Fruit fly (Drosophila melanogaster) whole organism, embryonic: ENCODE data around the gene Trl.

Experiments
- B-H2 ChIP-seq: fragments of 200-800 bp; sonication (Bioruptor generic); optimal IDR thresholded peaks from 2 replicates; lab custom pipeline; 2018; ENCODE audit warnings: missing biosample characterization, mild to moderate bottlenecking, missing genetic modification characterization
- BtbVII ChIP-seq: fragments of 200-800 bp; sonication (Bioruptor generic); optimal IDR thresholded peaks from 3 replicates; lab custom pipeline; 2017; ENCODE audit warnings: missing biosample characterization, mild to moderate bottlenecking, missing genetic modification characterization
- CG10147 ChIP-seq: fragments of 200-800 bp; sonication (Bioruptor generic); optimal IDR thresholded peaks from 2 replicates; lab custom pipeline; 2019; ENCODE audit warnings: missing biosample characterization, mild to moderate bottlenecking, missing genetic modification characterization, moderate library complexity
- CG11247 ChIP-seq: fragments of 200-800 bp; sonication (Bioruptor generic); IDR thresholded peaks from 2 replicates; pipeline ENCODE4 v1.3.6; 2022; ENCODE audit warnings: missing biosample characterization, missing genetic modification characterization
- CG11504 ChIP-seq: fragments of 200-800 bp; sonication (Bioruptor generic); optimal IDR thresholded peaks from 3 replicates; lab custom pipeline; 2019; ENCODE audit warnings: missing biosample characterization, mild to moderate bottlenecking, missing genetic modification characterization, moderate library complexity
- CG12659 ChIP-seq: fragments of 200-800 bp; sonication (Bioruptor generic); optimal IDR thresholded peaks from 3 replicates; lab custom pipeline; 2017; ENCODE audit warnings: mild to moderate bottlenecking, missing biosample characterization, missing genetic modification reagents, missing genetic modification characterization
- CG13424 ChIP-seq: fragments of 200-800 bp; sonication (Bioruptor generic); optimal IDR thresholded peaks from 2 replicates; lab custom pipeline; 2019; ENCODE audit warnings: missing biosample characterization, mild to moderate bottlenecking, missing genetic modification characterization, moderate library complexity
- CG18262 ChIP-seq: fragments of 200-800 bp; optimal IDR thresholded peaks from 3 replicates; lab custom pipeline; 2019; ENCODE audit warnings: missing biosample characterization, mild to moderate bottlenecking, missing genetic modification characterization, moderate library complexity
- CG32772 ChIP-seq: fragments of 200-800 bp; sonication (Bioruptor generic); IDR thresholded peaks from 2 replicates; pipeline ENCODE4 v1.3.6; 2022; ENCODE audit warnings: missing biosample characterization, missing genetic modification characterization
- CG3726 ChIP-seq: fragments of 200-800 bp; sonication (Bioruptor generic); IDR thresholded peaks from 3 replicates; pipeline ENCODE4, ENCODE4 v1.3.6; 2022; ENCODE audit warnings: missing biosample characterization, missing genetic modification characterization
- CG4424 ChIP-seq: fragments of 200-800 bp; sonication (Bioruptor generic); optimal IDR thresholded peaks from 3 replicates; lab custom pipeline; 2016; ENCODE audit warnings: missing biosample characterization, missing genetic modification characterization
- CG5180 ChIP-seq: fragments of 200-800 bp; sonication (Bioruptor generic); optimal IDR thresholded peaks from 3 replicates; lab custom pipeline; 2017; ENCODE audit warnings: missing biosample characterization, missing genetic modification characterization, mild to moderate bottlenecking, moderate library complexity, missing genetic modification reagents
- CG6175 ChIP-seq: fragments of 200-800 bp; sonication (Bioruptor generic); IDR thresholded peaks from 3 replicates; pipeline ENCODE4 v1.3.6; 2022; ENCODE audit warnings: missing biosample characterization, missing genetic modification characterization
- CG7963 ChIP-seq: fragments of 200-800 bp; sonication (Bioruptor generic); IDR thresholded peaks from 3 replicates; pipeline ENCODE4 v1.3.6; 2022; ENCODE audit warnings: missing biosample characterization, missing genetic modification characterization; ENCODE audit not compliant: partially characterized antibody
- CG8924 ChIP-seq: fragments of 200-800 bp; optimal IDR thresholded peaks from 3 replicates; lab custom pipeline; 2019; ENCODE audit warnings: missing biosample characterization, mild to moderate bottlenecking, missing genetic modification characterization, moderate library complexity
- CG9727 ChIP-seq: fragments of 200-800 bp; sonication (Bioruptor generic); optimal IDR thresholded peaks from 3 replicates; lab custom pipeline; 2017; ENCODE audit warnings: missing biosample characterization, mild to moderate bottlenecking, missing genetic modification characterization
- CG9876 ChIP-seq: fragments of 200-800 bp; sonication (Bioruptor generic); optimal IDR thresholded peaks from 2 replicates; lab custom pipeline; 2016; ENCODE audit warnings: missing biosample characterization, missing genetic modification characterization
- CkIIα-i1 ChIP-seq: fragments of 200-800 bp; sonication (Bioruptor generic); IDR thresholded peaks from 2 replicates; pipeline ENCODE4 v1.3.6; 2022; ENCODE audit warnings: missing biosample characterization, missing genetic modification characterization
- Dad ChIP-seq: fragments of 200-800 bp; sonication (Bioruptor generic); optimal IDR thresholded peaks from 3 replicates; lab custom pipeline; 2016; ENCODE audit warnings: missing biosample characterization, missing genetic modification characterization
- Dp ChIP-seq: fragments of 200-800 bp; sonication (Bioruptor generic); optimal IDR thresholded peaks from 2 replicates; lab custom pipeline; 2018; ENCODE audit warnings: missing biosample characterization, mild to moderate bottlenecking, missing genetic modification characterization, moderate library complexity
- Lhr ChIP-seq: fragments of 200-800 bp; sonication (Bioruptor generic); optimal IDR thresholded peaks from 3 replicates; lab custom pipeline; 2017; ENCODE audit warnings: mild to moderate bottlenecking, missing biosample characterization, missing genetic modification reagents, missing genetic modification characterization
- MESR4 ChIP-seq: fragments of 200-800 bp; sonication (Bioruptor generic); optimal IDR thresholded peaks from 2 replicates; lab custom pipeline; 2018; ENCODE audit warnings: missing biosample characterization, mild to moderate bottlenecking, missing genetic modification characterization, moderate library complexity
- Meics ChIP-seq: fragments of 200-800 bp; sonication (Bioruptor generic); optimal IDR thresholded peaks from 2 replicates; lab custom pipeline; 2017; ENCODE audit warnings: missing biosample characterization, mild to moderate bottlenecking, missing genetic modification characterization
- Ravus ChIP-seq: fragments of 200-800 bp; sonication (Bioruptor generic); IDR thresholded peaks from 2 replicates; pipeline ENCODE4 v1.3.6; 2022; ENCODE audit warnings: missing biosample characterization, missing genetic modification characterization
- Sry-δ ChIP-seq: fragments of 200-800 bp; sonication (Bioruptor generic); optimal IDR thresholded peaks from 2 replicates; lab custom pipeline; 2016; ENCODE audit warnings: missing biosample characterization, missing genetic modification characterization
- YL-1 ChIP-seq: fragments of 200-800 bp; sonication (Bioruptor generic); optimal IDR thresholded peaks from 3 replicates; lab custom pipeline; 2017; ENCODE audit warnings: missing biosample characterization, mild to moderate bottlenecking, missing genetic modification characterization
- ac ChIP-seq: fragments of 200-800 bp; sonication (Bioruptor generic); optimal IDR thresholded peaks from 3 replicates; lab custom pipeline; 2017; ENCODE audit warnings: missing biosample characterization, mild to moderate bottlenecking, missing genetic modification characterization
- bigmax ChIP-seq: fragments of 200-800 bp; sonication (Bioruptor generic); optimal IDR thresholded peaks from 2 replicates; lab custom pipeline; 2018; ENCODE audit warnings: missing biosample characterization, mild to moderate bottlenecking, missing genetic modification characterization
- cas ChIP-seq: fragments of 200-800 bp; sonication (Bioruptor generic); IDR thresholded peaks from 2 replicates; pipeline ENCODE4 v1.3.6; 2022; ENCODE audit warnings: missing biosample characterization, missing genetic modification characterization
- da ChIP-seq: fragments of 200-800 bp; sonication (Bioruptor generic); optimal IDR thresholded peaks from 2 replicates; lab custom pipeline; 2016; ENCODE audit warnings: missing biosample characterization, missing genetic modification characterization
- dpn ChIP-seq, 2 experiments: fragments of 200-800 bp; sonication (Bioruptor generic); optimal IDR thresholded peaks; 3 replicates each; lab custom pipeline; 2016; ENCODE audit warnings: missing biosample characterization in 2 of 2, missing genetic modification characterization in 2 of 2
- dysf ChIP-seq: fragments of 200-800 bp; sonication (Bioruptor generic); IDR thresholded peaks from 3 replicates; pipeline ENCODE4 v1.3.6; 2022; ENCODE audit warnings: missing biosample characterization, missing genetic modification characterization
- emc ChIP-seq: fragments of 200-800 bp; sonication (Bioruptor generic); optimal IDR thresholded peaks from 2 replicates; lab custom pipeline; 2016; ENCODE audit warnings: missing biosample characterization, missing genetic modification characterization
- en ChIP-seq: fragments of 200-800 bp; sonication (Bioruptor generic); optimal IDR thresholded peaks from 2 replicates; lab custom pipeline; 2016; ENCODE audit warnings: missing biosample characterization, missing genetic modification characterization
- kay ChIP-seq: fragments of 200-800 bp; sonication (Bioruptor generic); optimal IDR thresholded peaks from 2 replicates; lab custom pipeline; 2016; ENCODE audit warnings: missing biosample characterization, missing genetic modification characterization
- lmd ChIP-seq: fragments of 200-800 bp; sonication (Bioruptor generic); IDR thresholded peaks from 2 replicates; pipeline ENCODE4 v1.3.6; 2022; ENCODE audit warnings: missing biosample characterization, missing genetic modification characterization
- schlank ChIP-seq: fragments of 200-800 bp; sonication (Bioruptor generic); optimal IDR thresholded peaks from 2 replicates; lab custom pipeline; 2018; ENCODE audit warnings: missing biosample characterization, mild to moderate bottlenecking, missing genetic modification characterization
- toy ChIP-seq: fragments of 200-800 bp; sonication (Bioruptor generic); IDR thresholded peaks from 2 replicates; pipeline ENCODE4 v1.3.6; 2022; ENCODE audit warnings: missing biosample characterization, missing genetic modification characterization
- wor ChIP-seq: fragments of 200-800 bp; sonication (Bioruptor generic); IDR thresholded peaks from 2 replicates; pipeline ENCODE4 v1.3.6; 2022; ENCODE audit warnings: missing biosample characterization, missing genetic modification characterization

The Trl gene

DNA sequence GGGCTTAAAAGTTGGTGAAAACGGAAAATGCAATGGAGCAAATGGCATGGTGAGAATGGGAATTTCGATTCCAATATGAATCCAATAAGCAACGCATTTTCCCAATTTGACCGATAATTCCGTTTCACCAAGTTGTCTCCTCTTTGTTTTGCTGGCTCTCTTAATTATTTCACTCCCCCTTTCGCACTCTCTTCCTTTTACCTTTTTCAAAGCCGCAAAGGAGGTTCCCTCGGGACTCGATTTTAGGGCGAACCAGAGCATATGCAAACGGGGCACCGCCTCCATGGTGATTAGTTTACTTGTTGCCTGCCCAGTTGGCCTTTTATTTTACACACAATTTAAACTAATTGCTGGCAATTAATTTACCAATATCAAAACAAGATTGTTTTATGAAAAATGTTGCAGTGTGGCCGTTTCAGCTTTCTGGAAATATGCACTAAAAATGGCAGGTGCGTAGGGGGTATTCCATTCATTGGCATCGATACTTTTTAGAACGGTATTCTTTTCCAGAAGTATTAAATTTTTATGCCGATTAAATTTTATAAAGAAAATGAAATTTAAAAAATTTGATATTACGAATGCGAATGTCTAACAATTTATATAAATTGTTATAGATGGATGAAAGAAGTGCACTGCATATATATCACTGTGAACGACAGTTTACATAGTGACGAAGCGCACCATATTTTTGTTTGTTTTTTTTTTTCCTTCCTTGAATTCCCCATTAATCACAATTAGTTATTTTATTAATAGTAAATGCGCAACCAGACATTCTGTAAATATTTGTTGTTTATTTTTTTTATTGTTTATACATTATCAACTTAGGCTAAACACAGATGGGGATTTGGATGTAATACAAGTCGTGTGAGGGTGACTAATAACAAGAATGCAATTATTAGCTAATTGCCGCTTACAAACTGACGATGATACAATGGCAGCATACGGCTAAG is 15.1 kb upstream of the Trl start, which contains the start of gene mop (continued):
- TF ChIP-seq Ravus (GFP tag; lab: Robert Waterston, UW): no peak
- TF ChIP-seq CG11504 (tag; lab: Kevin White, UChicago): no peak
- TF ChIP-seq BtbVII (GFP tag; lab: Kevin White, UChicago): no peak
- no peak for TF ChIP-seq bigmax (GFP tag; lab: Kevin White, UChicago)
- TF ChIP-seq kay (GFP tag; lab: Kevin White, UChicago): no peak
- TF ChIP-seq emc (GFP tag; lab: Kevin White, UChicago): no peak
- peak; percentile 12 for TF ChIP-seq CG9727 (GFP tag; lab: Kevin White, UChicago)
- no peak for TF ChIP-seq B-H2 (GFP tag; lab: Kevin White, UChicago)
- TF ChIP-seq Dp (GFP tag; lab: Kevin White, UChicago): no peak
- no peak for TF ChIP-seq CG5180 (GFP tag; lab: Kevin White, UChicago)
- no peak for TF ChIP-seq wor (GFP tag; lab: Robert Waterston, UW)
- TF ChIP-seq MESR4: peak; percentile 93
- peak; percentile 67 for TF ChIP-seq CG8924
- TF ChIP-seq en (GFP tag; lab: Kevin White, UChicago): no peak
- TF ChIP-seq CG10147 (GFP tag; lab: Kevin White, UChicago): no peak
- peak; percentile 10 for TF ChIP-seq Lhr (GFP tag; lab: Kevin White, UChicago)
- peak; percentile 31 for TF ChIP-seq Sry-δ (GFP tag; lab: Kevin White, UChicago)
- TF ChIP-seq Meics: peak; percentile 96
- peak; percentile 55 for TF ChIP-seq CG12659 (GFP tag; lab: Kevin White, UChicago)
- TF ChIP-seq CG9876 (GFP tag; lab: Kevin White, UChicago): no peak
- TF ChIP-seq CkIIα-i1: no peak
- TF ChIP-seq lmd (GFP tag; lab: Robert Waterston, UW): peak; percentile 41

DNA sequence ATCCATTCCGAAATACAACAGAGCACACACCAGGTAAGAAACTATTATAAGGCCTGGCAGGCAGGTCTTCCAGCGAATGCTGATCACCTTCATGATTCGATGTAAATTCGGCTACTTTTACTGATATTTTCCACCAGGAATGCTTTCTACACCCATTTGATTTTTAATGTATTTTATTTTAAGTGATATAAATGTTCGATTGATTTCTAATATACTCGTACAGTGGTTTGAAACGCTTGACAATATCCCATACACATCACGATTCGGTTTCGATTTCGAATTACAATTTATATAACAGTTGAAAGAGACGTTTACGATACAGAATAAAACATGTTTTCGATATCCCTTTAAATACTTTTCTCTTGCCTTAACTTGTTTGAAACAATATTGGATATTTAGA is 8.3 kb upstream of the Trl start, which contains the start of gene Mgat4b:
Mgat4b (minus strand) TSS at position 101 of the 400 bp plus-strand sequence.
- TF ChIP-seq da (GFP tag; lab: Kevin White, UChicago): no peak
- TF ChIP-seq cas (GFP tag; lab: Robert Waterston, UW): no peak
- TF ChIP-seq CG18262 (tag; lab: Kevin White, UChicago): no peak
- no peak for TF ChIP-seq ac
- TF ChIP-seq CG13424 (tag; lab: Kevin White, UChicago): no peak
- no peak for TF ChIP-seq CG32772 (GFP tag; lab: Robert Waterston, UW)
- no peak for TF ChIP-seq dpn (GFP tag; optimal IDR thresholded peaks at IDR 0.05; lab: Kevin White, UChicago)
- TF ChIP-seq YL-1 (GFP tag; lab: Kevin White, UChicago): no peak
- no peak for TF ChIP-seq dysf (GFP tag; lab: Robert Waterston, UW)
- no peak for TF ChIP-seq CG3726 (GFP tag; lab: Robert Waterston, UW)
- no peak for TF ChIP-seq CG7963 (GFP tag; lab: Robert Waterston, UW)
- no peak for TF ChIP-seq CG6175
- TF ChIP-seq toy (GFP tag; lab: Robert Waterston, UW): no peak
- no peak for TF ChIP-seq Dad (GFP tag; lab: Kevin White, UChicago)
- no peak for TF ChIP-seq CG11247 (GFP tag; lab: Robert Waterston, UW)
- TF ChIP-seq schlank: no peak
- TF ChIP-seq CG11504 (tag; lab: Kevin White, UChicago): no peak
- no peak for TF ChIP-seq CG4424 (GFP tag; lab: Kevin White, UChicago)
